Fruit fly (Drosophila melanogaster) Kc167 (cell line): ENCODE data around the gene CG5853.

ENCODE experiments used
- h ChIP-seq: fragments of >200 bp; optimal IDR thresholded peaks from 3 replicates; lab custom pipeline; 2018; ENCODE audit warnings: missing external identifiers
- psq ChIP-seq: fragments of >200 bp; optimal IDR thresholded peaks from 2 replicates; lab custom pipeline; 2017; ENCODE audit warnings: missing external identifiers
- ttk ChIP-seq: sonication (Bioruptor generic); optimal IDR thresholded peaks from 2 replicates; lab custom pipeline; 2017; ENCODE audit warnings: missing external identifiers

DNA sequence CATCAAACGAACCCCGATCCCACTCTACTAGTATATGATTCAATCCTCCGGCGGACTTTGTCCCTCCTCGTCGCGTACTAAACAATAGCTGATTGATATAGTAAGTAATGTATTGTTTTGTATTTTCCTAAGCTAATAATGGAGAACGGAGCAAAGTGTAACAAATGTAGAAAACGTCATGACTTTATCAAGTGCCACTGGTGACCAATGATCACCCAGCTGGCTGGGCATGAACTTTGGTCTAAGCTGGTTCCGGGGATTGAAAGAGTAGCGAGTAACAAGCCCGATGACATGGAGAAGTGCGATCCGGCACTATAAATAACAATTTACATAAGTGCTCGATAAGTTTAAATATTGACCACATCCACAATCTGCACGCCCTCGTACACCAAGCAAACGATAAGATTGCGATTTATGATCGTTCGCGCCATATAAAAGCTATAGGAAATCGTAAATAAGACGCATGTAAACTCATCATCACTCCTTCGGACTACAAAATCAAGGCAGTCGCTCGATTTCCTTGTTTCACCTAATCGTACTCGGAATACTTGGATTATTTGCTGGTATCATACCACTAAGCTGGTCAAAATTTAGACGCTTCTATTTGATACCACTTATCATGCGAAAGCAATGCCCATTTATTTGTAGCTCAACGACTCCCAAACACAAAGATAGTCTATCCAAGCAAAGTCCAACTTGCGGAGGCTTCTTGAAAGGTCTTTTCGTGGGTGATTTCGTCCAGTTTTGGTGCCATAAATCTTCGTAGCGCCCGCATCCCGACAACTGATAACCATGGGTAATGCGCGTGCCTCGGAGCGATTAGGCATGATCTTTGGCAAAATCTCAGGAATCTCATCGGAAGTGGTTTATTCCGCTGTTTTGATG lies 2.0 kb upstream of the CG5853 start:
- TF ChIP-seq psq (lab: Kevin White, UChicago) (no peak), ttk (lab: Kevin White, UChicago) (no peak), h (no peak)
